Worm (Caenorhabditis elegans) whole organism, L4/young adult: ENCODE results near the gene rbg-1.

ENCODE experiments used
- W03F9.2 ChIP-seq: fragments of 150-350 bp; optimal IDR thresholded peaks from 2 replicates; lab custom pipeline; 2014; ENCODE audit warnings: missing biosample characterization, missing genetic modification characterization
- him-1 ChIP-seq: sonication (generic microtip); optimal IDR thresholded peaks from 2 replicates; lab custom pipeline; 2016; ENCODE audit warnings: missing genotype, missing genetic modification reagents, missing genetic modification characterization, missing compliant biosample characterization

ce11 chrX:14957176-14957575 lies 26.2 kb upstream of the rbg-1 start:
- TF ChIP-seq W03F9.2 (no peak), him-1 (tag; lab: Kevin White, UChicago) (no peak)
